Fruit fly (Drosophila melanogaster) whole organism, wandering third instar larva: ENCODE data around the gene eIF1A.

Source experiments
- Abd-B ChIP-seq: fragments of >200 bp; optimal IDR thresholded peaks from 2 replicates; lab custom pipeline; 2017; ENCODE audit warnings: missing biosample characterization, missing genetic modification characterization
- CG9705 ChIP-seq: fragments of 200-800 bp; sonication (Bioruptor generic); optimal IDR thresholded peaks from 2 replicates; lab custom pipeline; 2018; ENCODE audit warnings: missing biosample characterization, mild to moderate bottlenecking, missing genetic modification characterization
- Dfd ChIP-seq: fragments of >200 bp; optimal IDR thresholded peaks from 2 replicates; lab custom pipeline; 2017; ENCODE audit warnings: missing biosample characterization, missing genetic modification characterization
- Dif ChIP-seq: fragments of 200-275, 200-300 bp; sonication (Bioruptor generic); optimal IDR thresholded peaks from 2 replicates; lab custom pipeline; 2018; ENCODE audit warnings: missing biosample characterization, missing genetic modification characterization; ENCODE audit not compliant: partially characterized antibody
- GATAd ChIP-seq: sonication (Bioruptor generic); optimal IDR thresholded peaks from 2 replicates; lab custom pipeline; 2016; ENCODE audit warnings: missing biosample characterization, missing genetic modification characterization
- Hr78 ChIP-seq: fragments of >200 bp; optimal IDR thresholded peaks from 2 replicates; lab custom pipeline; 2017; ENCODE audit warnings: missing biosample characterization, missing genetic modification characterization
- Jra ChIP-seq: sonication (Bioruptor generic); optimal IDR thresholded peaks from 2 replicates; lab custom pipeline; 2016; ENCODE audit warnings: missing biosample characterization, missing genetic modification characterization
- N ChIP-seq: fragments of >200 bp; optimal IDR thresholded peaks from 2 replicates; lab custom pipeline; 2018; ENCODE audit warnings: missing biosample characterization, missing external identifiers, missing genetic modification characterization
- OdsH ChIP-seq: fragments of 200-800 bp; sonication (Bioruptor generic); optimal IDR thresholded peaks from 2 replicates; lab custom pipeline; 2016; ENCODE audit warnings: missing biosample characterization, mild to moderate bottlenecking, missing genetic modification characterization
- Rel ChIP-seq, 2 experiments: fragments of 200-800 bp; sonication (Bioruptor generic) in 1 of 2; optimal IDR thresholded peaks; 2 replicates in 1 of 2; 3 replicates in 1 of 2; lab custom pipeline; 2016 to 2019; ENCODE audit warnings: mild to moderate bottlenecking in 2 of 2, missing biosample characterization in 2 of 2, missing genetic modification characterization in 2 of 2, moderate library complexity in 1 of 2
- dl ChIP-seq, 2 experiments: fragments of 175-275, 200-275 bp in 1 of 2; fragments of 200-275 bp in 1 of 2; sonication (Bioruptor generic); optimal IDR thresholded peaks; lab custom pipeline; 2018; ENCODE audit warnings: mild to moderate bottlenecking in 2 of 2, missing biosample characterization in 2 of 2, missing genetic modification characterization in 2 of 2, moderate library complexity in 2 of 2; ENCODE audit not compliant: partially characterized antibody in 2 of 2, insufficient read depth in 1 of 2
- dmrt93B ChIP-seq: fragments of 200-800 bp; sonication (Bioruptor generic); optimal IDR thresholded peaks from 2 replicates; lab custom pipeline; 2018; ENCODE audit warnings: missing biosample characterization, mild to moderate bottlenecking, missing genetic modification characterization
- dsf ChIP-seq: sonication (Bioruptor generic); optimal IDR thresholded peaks from 2 replicates; lab custom pipeline; 2016; ENCODE audit warnings: missing biosample characterization, missing genetic modification characterization, borderline replicate concordance
- ey ChIP-seq: fragments of 200-800 bp; sonication (Bioruptor generic); optimal IDR thresholded peaks from 2 replicates; lab custom pipeline; 2016; ENCODE audit warnings: missing biosample characterization, missing genetic modification characterization
- foxo ChIP-seq, 2 experiments: fragments of 200-800 bp; sonication (Bioruptor generic); optimal IDR thresholded peaks; 2 replicates in 1 of 2; 3 replicates in 1 of 2; lab custom pipeline; 2016 to 2017; ENCODE audit warnings: missing biosample characterization in 2 of 2, missing genetic modification characterization in 2 of 2
- fru ChIP-seq: fragments of 200-800 bp; sonication (Bioruptor generic); optimal IDR thresholded peaks from 3 replicates; lab custom pipeline; 2016; ENCODE audit warnings: missing biosample characterization, mild to moderate bottlenecking, missing genetic modification characterization
- jim ChIP-seq: fragments of 175-275, 200-325 bp; sonication (Bioruptor generic); optimal IDR thresholded peaks from 2 replicates; lab custom pipeline; 2016; ENCODE audit warnings: missing biosample characterization, mild to moderate bottlenecking, missing genetic modification characterization
- lola ChIP-seq: fragments of >200 bp; optimal IDR thresholded peaks from 2 replicates; lab custom pipeline; 2017; ENCODE audit warnings: missing biosample characterization, missing genetic modification characterization
- psq ChIP-seq: fragments of 200-800 bp; sonication (Bioruptor generic); optimal IDR thresholded peaks from 3 replicates; lab custom pipeline; 2017; ENCODE audit warnings: missing biosample characterization, mild to moderate bottlenecking, missing genetic modification characterization, moderate library complexity
- rgr ChIP-seq: fragments of 200-800 bp; sonication (Bioruptor generic); optimal IDR thresholded peaks from 3 replicates; lab custom pipeline; 2016; ENCODE audit warnings: missing biosample characterization, mild to moderate bottlenecking, missing genetic modification characterization
- usp ChIP-seq: fragments of >200 bp; optimal IDR thresholded peaks from 2 replicates; lab custom pipeline; 2017; ENCODE audit warnings: missing biosample characterization, missing genetic modification characterization
- woc ChIP-seq: sonication (Bioruptor generic); optimal IDR thresholded peaks from 2 replicates; lab custom pipeline; 2016; ENCODE audit warnings: missing biosample characterization, mild to moderate bottlenecking, missing genetic modification characterization

Gene eIF1A

DNA sequence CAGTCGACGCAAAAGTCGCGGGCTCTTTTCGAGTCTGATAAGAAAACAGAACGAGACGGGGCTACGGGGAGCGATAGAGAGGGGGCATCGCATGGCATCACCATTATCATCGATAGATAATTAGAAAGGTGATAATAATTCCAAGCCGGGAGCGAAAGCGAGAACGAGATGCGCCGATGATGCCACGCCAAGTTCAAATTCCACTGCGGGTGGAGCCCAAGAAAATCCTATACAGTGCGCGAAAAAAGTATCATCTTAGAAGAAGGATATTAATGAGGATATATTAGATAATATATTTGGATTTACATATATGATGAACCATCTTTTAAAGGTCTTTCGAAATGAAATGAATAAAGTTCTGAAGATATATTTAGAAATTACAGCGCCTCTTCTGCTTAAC, 38.3 kb downstream of the eIF1A start:
- TF ChIP-seq fru (GFP tag; lab: Kevin White, UChicago), result no peak
- no peak for TF ChIP-seq Rel (GFP tag; optimal IDR thresholded peaks at IDR 0.05; lab: Kevin White, UChicago)
- peak; percentile 20 for TF ChIP-seq Rel (tag; optimal IDR thresholded peaks at IDR 0.05; lab: Kevin White, UChicago)
- TF ChIP-seq Hr78 (GFP tag; lab: Kevin White, UChicago), result no peak
- no peak for TF ChIP-seq OdsH (GFP tag; lab: Kevin White, UChicago)
- no peak for TF ChIP-seq ey
- no peak for TF ChIP-seq dsf (GFP tag; lab: Kevin White, UChicago)

DNA sequence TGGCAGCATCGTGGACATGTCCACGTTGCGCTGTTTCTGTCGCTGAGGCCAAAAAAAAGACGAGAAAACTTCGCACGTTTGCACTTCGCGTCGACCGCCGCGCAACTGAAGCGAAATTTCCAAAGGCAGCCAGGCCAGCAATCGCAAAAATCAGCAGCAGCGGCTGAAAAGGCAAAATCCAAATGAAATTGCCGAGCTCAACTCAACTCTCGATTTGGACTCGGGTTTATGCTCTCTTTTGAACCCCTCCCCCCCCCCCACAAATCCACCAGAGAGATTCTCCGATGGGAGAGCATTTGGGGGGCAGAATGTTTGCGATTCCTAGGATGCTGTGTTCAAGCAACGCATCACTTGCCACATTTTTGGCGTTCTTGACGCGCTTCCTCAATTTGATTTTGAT, 39.9 kb downstream of the eIF1A start, which contains the start of gene PKD:
Gene PKD, minus strand, starts transcription at position 88 of the 400 bp plus-strand sequence.
- peak; percentile 2 for TF ChIP-seq Dif (GFP tag; lab: Kevin White, UChicago)
- TF ChIP-seq dmrt93B, result no peak
- TF ChIP-seq Dfd (GFP tag; lab: Kevin White, UChicago), result peak; percentile 58

dm6 chr3R:18314824-18315690, 40.6 kb downstream of the eIF1A start:
- TF ChIP-seq usp (GFP tag; lab: Kevin White, UChicago) (no peak), woc (no peak), fru (GFP tag; lab: Kevin White, UChicago) (no peak), OdsH (GFP tag; lab: Kevin White, UChicago) (no peak), Dif (GFP tag; lab: Kevin White, UChicago) (no peak), CG9705 (GFP tag; lab: Kevin White, UChicago) (no peak)

DNA sequence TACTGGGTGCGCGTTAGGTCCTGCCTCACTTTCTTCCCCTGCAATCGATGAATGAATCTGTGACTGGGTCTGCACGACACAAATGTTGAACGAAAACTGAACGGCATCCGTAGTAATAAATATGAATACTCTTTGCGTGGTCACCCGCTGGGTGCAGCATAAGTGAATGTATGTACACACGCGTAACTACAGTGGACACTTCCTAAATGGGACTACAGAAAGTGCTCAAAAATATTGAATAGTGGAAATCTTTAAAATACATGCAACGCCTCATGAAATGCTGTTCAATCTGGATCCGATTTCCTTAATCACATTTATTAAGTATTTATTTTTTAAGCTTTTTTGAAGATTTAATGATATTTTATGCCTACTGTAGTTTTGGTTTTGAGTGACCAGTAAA, 54.4 kb downstream of the eIF1A start, which contains the start of gene naz:
Gene naz, minus strand, starts transcription at position 101 of the 400 bp plus-strand sequence.
- no peak for TF ChIP-seq N (GFP tag; lab: Kevin White, UChicago)
- no peak for TF ChIP-seq lola (GFP tag; lab: Kevin White, UChicago)
- no peak for TF ChIP-seq Abd-B (GFP tag; lab: Kevin White, UChicago)
- no peak for TF ChIP-seq rgr
- TF ChIP-seq foxo (GFP tag; optimal IDR thresholded peaks at IDR 0.05; lab: Kevin White, UChicago), result no peak
- no peak for TF ChIP-seq psq (GFP tag; lab: Kevin White, UChicago)
- no peak for TF ChIP-seq dl (GFP tag; optimal IDR thresholded peaks at IDR 0.05; lab: Kevin White, UChicago; ENCODE audit: insufficient read depth in 1 of 2, partially characterized antibody in 2 of 2)
- TF ChIP-seq OdsH (GFP tag; lab: Kevin White, UChicago), result no peak
- no peak for TF ChIP-seq dsf (GFP tag; lab: Kevin White, UChicago)
- no peak for TF ChIP-seq jim (GFP tag; lab: Kevin White, UChicago)
- no peak for TF ChIP-seq Dfd (GFP tag; lab: Kevin White, UChicago)
- TF ChIP-seq GATAd (GFP tag; lab: Kevin White, UChicago), result no peak
- TF ChIP-seq Dif (GFP tag; lab: Kevin White, UChicago), result no peak
- TF ChIP-seq Jra (GFP tag; lab: Kevin White, UChicago), result no peak
- no peak for TF ChIP-seq woc
